Worm (Caenorhabditis elegans): ENCODE data around the gene str-43.
"Not testable (repeated sequence)": the region's sequence is repeated elsewhere in the genome, so short reads cannot be mapped to it uniquely, and the experiment has no call there.

str-43 gene

ce11 chrV:15766122-15766594, 14.2 kb upstream of the str-43 start, which contains the start of the genes haf-3 and F57A10.2 (continued):
- peak; percentile 10 for TF ChIP-seq zfp-2 (tag; optimal IDR thresholded peaks at IDR 0.05)
- no peak for TF ChIP-seq nhr-237 (tag; optimal IDR thresholded peaks at IDR 0.05)
- TF ChIP-seq Y105C5A.15 (GFP tag; IDR thresholded peaks at IDR 0.05), result no peak
- TF ChIP-seq F10B5.3 (tag; optimal IDR thresholded peaks at IDR 0.05), result peak; percentile 71
- no peak for TF ChIP-seq tag-97 (GFP tag; IDR thresholded peaks at IDR 0.05)
- TF ChIP-seq spr-1 (tag; optimal IDR thresholded peaks at IDR 0.05), result peak; percentile 78
- peak; percentile 43; the same call in 1 of the 2 replicates for TF ChIP-seq vab-7 (GFP tag; IDR thresholded peaks at IDR 0.05)
- no peak for TF ChIP-seq madf-5 (GFP tag; IDR thresholded peaks at IDR 0.05)
- TF ChIP-seq ZK546.5 (tag; optimal IDR thresholded peaks at IDR 0.05), result no peak

DNA sequence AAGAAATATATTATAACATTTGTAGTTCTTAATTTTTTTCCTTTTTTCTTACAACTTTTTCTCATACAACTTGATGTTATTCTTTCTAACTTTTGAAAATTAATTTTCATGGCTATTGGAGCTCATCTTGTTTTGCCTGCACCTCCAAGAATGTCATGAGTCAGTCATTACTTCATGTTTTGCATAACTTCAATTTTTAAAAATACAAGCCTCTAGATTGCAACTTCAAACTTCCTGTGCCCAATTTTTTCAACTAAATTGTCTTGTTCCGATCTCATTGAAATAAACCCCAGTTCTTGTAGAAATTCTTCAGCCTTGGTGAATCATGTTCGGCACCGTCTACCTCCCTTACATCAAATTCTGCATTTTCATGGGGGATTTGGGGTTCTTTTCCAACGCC, 6.5 kb upstream of the str-43 start, which contains the start of gene str-9:
Gene str-9, plus strand, starts transcription at position 301 of the 400 bp plus-strand sequence.
- no peak for TF ChIP-seq T26A8.4 (GFP tag; IDR thresholded peaks at IDR 0.05)
- TF ChIP-seq ama-1 (optimal IDR thresholded peaks at IDR 0.05), result no peak
- no peak for TF ChIP-seq unc-130 (GFP tag; optimal IDR thresholded peaks at IDR 0.05)
- no peak for TF ChIP-seq dve-1 (tag; optimal IDR thresholded peaks at IDR 0.05; ENCODE audit: insufficient read depth)
- no peak for TF ChIP-seq snpc-4 (tag; optimal IDR thresholded peaks at IDR 0.05)
- TF ChIP-seq ceh-28 (tag; optimal IDR thresholded peaks at IDR 0.05), result no peak
- no peak for TF ChIP-seq lim-7 (GFP tag; IDR thresholded peaks at IDR 0.05)

DNA sequence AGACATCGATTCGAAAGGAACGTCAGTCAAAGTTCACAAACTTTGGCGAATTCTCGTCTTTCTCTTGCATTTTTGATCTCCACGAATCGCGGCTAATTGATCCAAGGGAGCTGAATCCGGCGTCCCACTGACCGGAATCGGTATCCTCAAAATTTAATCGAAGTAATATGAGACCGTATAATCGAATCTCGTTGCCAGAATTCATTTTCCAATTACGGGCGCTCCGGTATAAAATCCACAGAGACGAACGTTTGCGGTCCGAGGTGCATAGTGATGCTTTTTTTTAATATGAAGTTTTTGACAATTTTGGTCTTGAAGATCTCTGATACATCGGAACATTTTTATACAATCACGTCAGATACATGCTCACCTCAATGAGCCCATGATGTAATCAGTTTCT, 5.7 kb upstream of the str-43 start:
- TF ChIP-seq aha-1 (tag) (peak; percentile 92), F26F4.8 (GFP tag; conservative IDR thresholded peaks at IDR 0.05) (no peak)

DNA sequence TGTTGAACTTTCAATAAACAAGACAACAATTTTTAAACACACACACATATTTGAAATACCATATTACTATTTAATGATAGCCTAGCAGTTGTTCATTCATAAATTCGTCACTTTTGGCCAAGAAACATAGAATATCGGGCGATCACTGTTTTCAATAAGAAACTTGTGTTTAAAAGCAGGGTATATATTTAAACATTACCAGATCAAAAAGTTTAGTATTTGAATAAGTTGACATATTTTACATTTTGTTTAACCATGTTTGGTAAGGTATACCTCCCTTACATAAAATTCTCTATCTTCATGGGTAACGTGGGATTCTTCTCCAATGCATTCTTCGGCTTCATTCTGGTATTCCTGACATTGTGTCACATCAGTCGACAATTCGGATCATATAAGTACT, 2.8 kb upstream of the str-43 start, which contains the start of gene str-8:
Gene str-8, plus strand, starts transcription at position 301 of the 400 bp plus-strand sequence.
- not testable (repeated sequence) for TF ChIP-seq mes-2 (tag; optimal IDR thresholded peaks at IDR 0.05; ENCODE audit: poor library complexity, severe bottlenecking); lin-13 (GFP tag; optimal IDR thresholded peaks at IDR 0.05); ctbp-1 (GFP tag; IDR thresholded peaks at IDR 0.05)

ce11 chrV:15752941-15753340, 992 bp upstream of the str-43 start, which contains the start of gene str-5:
TSS of gene str-5 (plus strand) at chrV:15753241.
- not testable (repeated sequence) for TF ChIP-seq ceh-44 (GFP tag; IDR thresholded peaks at IDR 0.05); gei-8 (GFP tag; optimal IDR thresholded peaks at IDR 0.05); nhr-6 (tag; optimal IDR thresholded peaks at IDR 0.05)

DNA sequence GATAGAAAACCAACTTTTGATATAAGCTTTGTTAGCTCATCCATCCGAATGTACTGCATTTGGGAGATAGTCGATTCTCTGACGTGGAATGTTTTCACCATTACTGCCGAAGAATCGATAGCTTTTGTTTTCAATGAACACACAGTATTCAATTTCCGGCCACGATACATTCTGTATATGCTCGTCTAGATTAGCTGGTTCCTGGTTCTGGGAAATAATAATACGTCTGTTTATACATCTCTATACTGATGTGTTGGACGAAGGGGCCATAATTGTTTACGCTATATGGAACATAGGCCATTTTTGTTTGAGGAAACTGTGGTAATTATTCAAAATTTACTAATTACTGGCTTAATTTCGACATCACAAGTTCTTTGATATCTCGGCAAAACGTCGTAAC, 1.8 kb downstream of the str-43 start, which contains the start of gene str-6:
Gene str-6, minus strand, starts transcription at position 101 of the 400 bp plus-strand sequence.
- TF ChIP-seq skn-1 (tag; optimal IDR thresholded peaks at IDR 0.05), result no peak
- TF ChIP-seq ctbp-1 (GFP tag; IDR thresholded peaks at IDR 0.05), result no peak
- no peak for TF ChIP-seq duxl-1 (tag; optimal IDR thresholded peaks at IDR 0.05; ENCODE audit: poor library complexity)
- TF ChIP-seq ZK337.2 (GFP tag; IDR thresholded peaks at IDR 0.05), result no peak
- no peak for TF ChIP-seq Y5F2A.4 (GFP tag; optimal IDR thresholded peaks at IDR 0.05)
- no peak for TF ChIP-seq pqm-1 (tag; optimal IDR thresholded peaks at IDR 0.05)

DNA sequence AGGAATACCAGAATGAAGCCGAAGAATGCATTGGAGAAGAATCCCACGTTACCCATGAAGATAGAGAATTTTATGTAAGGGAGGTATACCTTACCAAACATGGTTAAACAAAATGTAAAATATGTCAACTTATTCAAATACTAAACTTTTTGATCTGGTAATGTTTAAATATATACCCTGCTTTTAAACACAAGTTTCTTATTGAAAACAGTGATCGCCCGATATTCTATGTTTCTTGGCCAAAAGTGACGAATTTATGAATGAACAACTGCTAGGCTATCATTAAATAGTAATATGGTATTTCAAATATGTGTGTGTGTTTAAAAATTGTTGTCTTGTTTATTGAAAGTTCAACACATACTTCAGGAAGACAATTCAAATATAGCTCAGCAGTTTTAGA, 3.6 kb downstream of the str-43 start, which contains the start of gene T23D5.8:
Gene T23D5.8, minus strand, starts transcription at position 101 of the 400 bp plus-strand sequence.
- not testable (repeated sequence) for TF ChIP-seq Y48G9A.11 (GFP tag; IDR thresholded peaks at IDR 0.05); nhr-11 (tag; optimal IDR thresholded peaks at IDR 0.05); lin-29 (GFP tag; IDR thresholded peaks at IDR 0.05)

Data from whole organism, L4 larva.